Fruit fly (Drosophila melanogaster): ENCODE data around the gene CG4686.
A peak's percentile ranks its signal among the peaks of the same experiment; 100 is the strongest.

Gene CG4686

dm6 chr3R:19834982-19835381 is 29.3 kb upstream of the CG4686 start:
- no peak for TF ChIP-seq CG33557 (GFP tag; optimal IDR thresholded peaks at IDR 0.05)
- TF ChIP-seq Med (GFP tag) = peak; percentile 12
- TF ChIP-seq fru (optimal IDR thresholded peaks at IDR 0.05) = no peak
- no peak for TF ChIP-seq CG11398 (GFP tag; optimal IDR thresholded peaks at IDR 0.05)
- TF ChIP-seq lab (GFP tag; optimal IDR thresholded peaks at IDR 0.05) = no peak
- peak; percentile 85 for TF ChIP-seq CG15479 (GFP tag; optimal IDR thresholded peaks at IDR 0.05)
- TF ChIP-seq pzg (GFP tag; optimal IDR thresholded peaks at IDR 0.05) = no peak
- TF ChIP-seq tin (GFP tag; optimal IDR thresholded peaks at IDR 0.05) = no peak

DNA sequence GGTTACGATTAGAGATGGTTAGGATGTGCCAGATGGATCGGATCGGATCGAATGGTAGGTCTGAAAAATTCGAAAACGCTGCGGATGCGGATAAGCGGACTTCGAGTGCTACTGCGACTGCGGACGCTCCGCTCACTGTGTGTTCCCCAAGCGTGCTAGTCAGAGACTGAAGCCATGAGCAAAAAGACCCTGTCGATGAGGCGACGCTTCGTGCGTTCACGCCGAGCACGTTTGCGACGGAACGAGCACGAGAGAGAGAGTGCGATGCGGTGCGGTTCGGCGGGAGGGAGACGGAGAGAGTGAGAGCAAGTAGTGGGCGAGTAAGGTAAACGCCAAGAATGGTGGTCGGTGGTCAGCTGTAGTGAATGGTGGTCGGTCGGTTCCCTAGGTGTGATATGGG is 27.6 kb upstream of the CG4686 start, which contains the start of gene bnl:
Gene bnl, minus strand, starts transcription at position 131 of the 400 bp plus-strand sequence.
- TF ChIP-seq Ets97D (GFP tag; optimal IDR thresholded peaks at IDR 0.05) (no peak), CG14441 (GFP tag; IDR thresholded peaks at IDR 0.05) (peak; percentile 27; the same call in 1 of the 2 replicates), Blimp-1 (GFP tag; optimal IDR thresholded peaks at IDR 0.05) (peak; percentile 24), crol (GFP tag; IDR thresholded peaks at IDR 0.05) (peak; percentile 82), mld (GFP tag; IDR thresholded peaks at IDR 0.05; ENCODE audit: partially characterized antibody) (no peak; the same call in 2 of the 3 replicates), aop (GFP tag; IDR thresholded peaks at IDR 0.05) (no peak), Hsf (GFP tag; optimal IDR thresholded peaks at IDR 0.05) (no peak), fd96Cb (tag; optimal IDR thresholded peaks at IDR 0.05) (no peak), exex (tag; optimal IDR thresholded peaks at IDR 0.05) (peak; percentile 29), Sin3A (optimal IDR thresholded peaks at IDR 0.05) (no peak), Hr3 (GFP tag; optimal IDR thresholded peaks at IDR 0.05) (no peak), CG33213 (GFP tag; optimal IDR thresholded peaks at IDR 0.05) (peak; percentile 18), CG1529 (GFP tag; optimal IDR thresholded peaks at IDR 0.05) (peak; percentile 36), slou (GFP tag; optimal IDR thresholded peaks at IDR 0.05) (no peak), sima (GFP tag; optimal IDR thresholded peaks at IDR 0.05) (no peak), insv (GFP tag; optimal IDR thresholded peaks at IDR 0.05) (peak in 1 of 2 experiments; percentile 39), maf-S (GFP tag; optimal IDR thresholded peaks at IDR 0.05) (no peak), zen2 (GFP tag; IDR thresholded peaks at IDR 0.05; ENCODE audit: partially characterized antibody) (peak; percentile 70; the same call in 2 of the 3 replicates), ranshi (GFP tag; IDR thresholded peaks at IDR 0.05) (peak; percentile 24; the same call in 1 of the 2 replicates), gro (GFP tag; optimal IDR thresholded peaks at IDR 0.05) (peak; percentile 66), Sox100B (GFP tag; optimal IDR thresholded peaks at IDR 0.05) (no peak), CG12236 (GFP tag; optimal IDR thresholded peaks at IDR 0.05) (no peak), CG11560 (tag; IDR thresholded peaks at IDR 0.05) (no peak), eyg (GFP tag; optimal IDR thresholded peaks at IDR 0.05) (peak; percentile 34), CG8944 (GFP tag; optimal IDR thresholded peaks at IDR 0.05) (no peak), hkb (optimal IDR thresholded peaks at IDR 0.05) (no peak), hkb (GFP tag; IDR thresholded peaks at IDR 0.05) (peak; percentile 75), CG7928 (GFP tag; optimal IDR thresholded peaks at IDR 0.05) (no peak), CoRest (tag; optimal IDR thresholded peaks at IDR 0.05) (peak; percentile 53), CG3407 (GFP tag; optimal IDR thresholded peaks at IDR 0.05) (no peak), da (GFP tag; optimal IDR thresholded peaks at IDR 0.05) (no peak), toy (GFP tag; IDR thresholded peaks at IDR 0.05) (peak; percentile 38; the same call in 1 of the 2 replicates), CG2199 (GFP tag; IDR thresholded peaks at IDR 0.05) (peak; percentile 93; the same call in 2 of the 3 replicates), disco-r (GFP tag; optimal IDR thresholded peaks at IDR 0.05) (no peak), CG16863 (GFP tag; optimal IDR thresholded peaks at IDR 0.05) (peak; percentile 22), bigmax (GFP tag; optimal IDR thresholded peaks at IDR 0.05) (peak; percentile 42), bcd (GFP tag; optimal IDR thresholded peaks at IDR 0.05) (no peak), ERR (GFP tag; optimal IDR thresholded peaks at IDR 0.05) (peak; percentile 42), Sox102F (GFP tag; optimal IDR thresholded peaks at IDR 0.05) (no peak), E2f1 (GFP tag; IDR thresholded peaks at IDR 0.05) (no peak), br (optimal IDR thresholded peaks at IDR 0.05) (no peak), CG4360 (GFP tag; IDR thresholded peaks at IDR 0.05) (peak; percentile 51; the same call in 1 of the 2 replicates), CG15011 (GFP tag; optimal IDR thresholded peaks at IDR 0.05) (no peak), E2f2 (GFP tag; IDR thresholded peaks at IDR 0.05) (peak; percentile 54)

Data from whole organism, embryonic.